Fruit fly (Drosophila melanogaster) whole organism, embryonic: ENCODE measurements around the gene Ogdh.

ENCODE experiments used
- Antp ChIP-seq: fragments of 200-800 bp; sonication (Bioruptor generic); optimal IDR thresholded peaks from 3 replicates; lab custom pipeline; 2016; ENCODE audit warnings: missing biosample characterization, missing genetic modification characterization
- Atf3 ChIP-seq: fragments of 200-800 bp; sonication (Bioruptor generic); optimal IDR thresholded peaks from 3 replicates; lab custom pipeline; 2016; ENCODE audit warnings: missing biosample characterization, missing genetic modification characterization
- Atf6 ChIP-seq: fragments of 200-800 bp; sonication (Bioruptor generic); IDR thresholded peaks from 2 replicates; pipeline ENCODE4 v1.3.6; 2022; ENCODE audit warnings: missing biosample characterization, missing genetic modification characterization
- B-H2 ChIP-seq: fragments of 200-800 bp; sonication (Bioruptor generic); optimal IDR thresholded peaks from 2 replicates; lab custom pipeline; 2018; ENCODE audit warnings: missing biosample characterization, mild to moderate bottlenecking, missing genetic modification characterization
- CG10147 ChIP-seq: fragments of 200-800 bp; sonication (Bioruptor generic); optimal IDR thresholded peaks from 2 replicates; lab custom pipeline; 2019; ENCODE audit warnings: missing biosample characterization, mild to moderate bottlenecking, missing genetic modification characterization, moderate library complexity
- CG10267 ChIP-seq: fragments of 200-800 bp; sonication (Bioruptor generic); optimal IDR thresholded peaks from 2 replicates; lab custom pipeline; 2018; ENCODE audit warnings: missing biosample characterization, mild to moderate bottlenecking, missing genetic modification characterization, moderate library complexity
- CG10543 ChIP-seq: fragments of 200-800 bp; sonication (Bioruptor generic); optimal IDR thresholded peaks from 3 replicates; lab custom pipeline; 2017; ENCODE audit warnings: missing biosample characterization, mild to moderate bottlenecking, missing genetic modification characterization, moderate library complexity
- CG10979 ChIP-seq: fragments of 200-800 bp; sonication (Bioruptor generic); optimal IDR thresholded peaks from 2 replicates; lab custom pipeline; 2018; ENCODE audit warnings: missing biosample characterization, mild to moderate bottlenecking, missing genetic modification characterization, moderate library complexity
- CG13424 ChIP-seq: fragments of 200-800 bp; sonication (Bioruptor generic); optimal IDR thresholded peaks from 2 replicates; lab custom pipeline; 2019; ENCODE audit warnings: missing biosample characterization, mild to moderate bottlenecking, missing genetic modification characterization, moderate library complexity
- CG14441 ChIP-seq: fragments of 200-800 bp; sonication (Bioruptor generic); IDR thresholded peaks from 2 replicates; pipeline ENCODE4 v1.3.6; 2022; ENCODE audit warnings: missing biosample characterization, missing genetic modification characterization
- CG17361 ChIP-seq: fragments of 200-800 bp; sonication (Bioruptor generic); IDR thresholded peaks from 3 replicates; pipeline ENCODE4 v1.3.6; 2022; ENCODE audit warnings: missing biosample characterization, missing genetic modification characterization
- CG2875 ChIP-seq: fragments of 200-800 bp; sonication (Bioruptor generic); optimal IDR thresholded peaks from 2 replicates; lab custom pipeline; 2017; ENCODE audit warnings: missing biosample characterization, mild to moderate bottlenecking, missing genetic modification characterization, missing genetic modification reagents
- CG31224 ChIP-seq: fragments of 200-800 bp; sonication (Bioruptor generic); IDR thresholded peaks from 2 replicates; pipeline ENCODE4 v1.3.6; 2022; ENCODE audit warnings: missing biosample characterization, missing genetic modification characterization
- CG32532 ChIP-seq: fragments of 200-800 bp; sonication (Bioruptor generic); IDR thresholded peaks from 2 replicates; pipeline ENCODE4 v1.3.6; 2022; ENCODE audit warnings: missing biosample characterization, missing genetic modification characterization
- CG6854 ChIP-seq: fragments of 200-800 bp; sonication (Bioruptor generic); optimal IDR thresholded peaks from 3 replicates; lab custom pipeline; 2017; ENCODE audit warnings: missing biosample characterization, mild to moderate bottlenecking, missing genetic modification characterization
- CG8290 ChIP-seq, 3 experiments: fragments of 200-800 bp; sonication (Bioruptor generic); optimal IDR thresholded peaks; 2 replicates each; lab custom pipeline; 2016 to 2019; ENCODE audit warnings: missing biosample characterization in 3 of 3, missing genetic modification characterization in 3 of 3, mild to moderate bottlenecking in 2 of 3, moderate library complexity in 1 of 3
- Deaf1 ChIP-seq: fragments of 200-800 bp; optimal IDR thresholded peaks from 3 replicates; lab custom pipeline; 2019; ENCODE audit warnings: missing biosample characterization, mild to moderate bottlenecking, missing genetic modification characterization, moderate library complexity
- E2f2 ChIP-seq: fragments of 200-800 bp; sonication (Bioruptor generic); IDR thresholded peaks from 2 replicates; pipeline ENCODE4 v1.3.6; 2022; ENCODE audit warnings: missing biosample characterization, missing genetic modification characterization
- GATAe ChIP-seq: fragments of 200-800 bp; sonication (Bioruptor generic); conservative IDR thresholded peaks from 2 replicates; pipeline ENCODE4 v1.3.6; 2022; ENCODE audit warnings: missing biosample characterization, missing genetic modification characterization
- Gug ChIP-seq: fragments of 200-800 bp; sonication (Bioruptor generic); IDR thresholded peaks from 4 replicates; pipeline ENCODE4 v1.3.6; 2022; ENCODE audit warnings: missing biosample characterization, missing genetic modification characterization
- Med ChIP-seq: fragments of 200-800 bp; sonication (Bioruptor generic); peaks from one replicate; lab custom pipeline; 2016; ENCODE audit warnings: missing biosample characterization, missing genetic modification characterization, mild to moderate bottlenecking, inconsistent platforms, moderate library complexity
- Nf-YC ChIP-seq: fragments of 200-800 bp; optimal IDR thresholded peaks from 3 replicates; lab custom pipeline; 2019; ENCODE audit warnings: missing biosample characterization, mild to moderate bottlenecking, missing genetic modification characterization, moderate library complexity
- Optix ChIP-seq: fragments of 200-800 bp; sonication (Bioruptor generic); IDR thresholded peaks from 3 replicates; pipeline ENCODE4 v1.3.6; 2022; ENCODE audit warnings: missing biosample characterization, missing genetic modification characterization
- Ptx1 ChIP-seq: fragments of 200-800 bp; sonication (Bioruptor generic); IDR thresholded peaks from 2 replicates; pipeline ENCODE4 v1.3.6; 2022; ENCODE audit warnings: missing biosample characterization, missing genetic modification characterization
- Sin3A ChIP-seq: fragments of >200 bp; optimal IDR thresholded peaks from 2 replicates; lab custom pipeline; 2018
- Stat92E ChIP-seq, 3 experiments: fragments of >200 bp in 2 of 3; fragments of 200-800 bp in 1 of 3; sonication (Bioruptor generic) in 1 of 3; optimal IDR thresholded peaks; 2 replicates each; lab custom pipeline; 2017 to 2019; ENCODE audit warnings: missing biosample characterization in 3 of 3, missing genetic modification characterization in 3 of 3, mild to moderate bottlenecking in 1 of 3, moderate library complexity in 1 of 3
- crol ChIP-seq: fragments of 200-800 bp; sonication (Bioruptor generic); IDR thresholded peaks from 2 replicates; pipeline ENCODE4 v1.3.6; 2022; ENCODE audit warnings: missing biosample characterization, missing genetic modification characterization
- cwo ChIP-seq: fragments of 200-800 bp; sonication (Bioruptor generic); optimal IDR thresholded peaks from 3 replicates; lab custom pipeline; 2017; ENCODE audit warnings: missing biosample characterization, missing genetic modification characterization, mild to moderate bottlenecking, moderate library complexity, missing genetic modification reagents
- dan ChIP-seq: fragments of 200-800 bp; sonication (Bioruptor generic); IDR thresholded peaks from 2 replicates; pipeline ENCODE4 v1.3.6; 2022; ENCODE audit warnings: missing biosample characterization, missing genetic modification characterization
- en ChIP-seq: fragments of 200-800 bp; sonication (Bioruptor generic); optimal IDR thresholded peaks from 2 replicates; lab custom pipeline; 2016; ENCODE audit warnings: missing biosample characterization, missing genetic modification characterization
- ind ChIP-seq: fragments of 200-800 bp; sonication (Bioruptor generic); optimal IDR thresholded peaks from 3 replicates; lab custom pipeline; 2016; ENCODE audit warnings: missing biosample characterization, missing genetic modification characterization
- lab ChIP-seq: fragments of 200-800 bp; sonication (Bioruptor generic); optimal IDR thresholded peaks from 3 replicates; lab custom pipeline; 2017; ENCODE audit warnings: missing biosample characterization, missing genetic modification characterization, mild to moderate bottlenecking, moderate library complexity, missing genetic modification reagents
- ro ChIP-seq: fragments of 200-800 bp; sonication (Bioruptor generic); IDR thresholded peaks from 2 replicates; pipeline ENCODE4 v1.3.6; 2022; ENCODE audit warnings: missing biosample characterization, missing genetic modification characterization
- run ChIP-seq: fragments of 200-800 bp; sonication (Bioruptor generic); optimal IDR thresholded peaks from 3 replicates; lab custom pipeline; 2018; ENCODE audit warnings: missing biosample characterization, mild to moderate bottlenecking, missing genetic modification characterization
- sens ChIP-seq: fragments of 200-800 bp; sonication (Bioruptor generic); peaks from one replicate; lab custom pipeline; 2016; ENCODE audit warnings: missing biosample characterization, missing genetic modification characterization
- sug ChIP-seq: fragments of 200-800 bp; optimal IDR thresholded peaks from 2 replicates; lab custom pipeline; 2019; ENCODE audit warnings: missing biosample characterization, mild to moderate bottlenecking, missing genetic modification characterization, moderate library complexity
- zen ChIP-seq: fragments of 200-800 bp; sonication (Bioruptor generic); optimal IDR thresholded peaks from 3 replicates; lab custom pipeline; 2018; ENCODE audit warnings: missing biosample characterization, mild to moderate bottlenecking, missing genetic modification characterization, moderate library complexity
- zen2 ChIP-seq: fragments of 200-800 bp; sonication (Bioruptor generic); IDR thresholded peaks from 3 replicates; pipeline ENCODE4 v1.3.6; 2022; ENCODE audit warnings: missing biosample characterization, missing genetic modification characterization; ENCODE audit not compliant: partially characterized antibody
- zfh1 ChIP-seq: fragments of 200-800 bp; sonication (Bioruptor generic); IDR thresholded peaks from 3 replicates; pipeline ENCODE4 v1.3.6; 2022; ENCODE audit warnings: missing biosample characterization, missing genetic modification characterization

Gene Ogdh

DNA sequence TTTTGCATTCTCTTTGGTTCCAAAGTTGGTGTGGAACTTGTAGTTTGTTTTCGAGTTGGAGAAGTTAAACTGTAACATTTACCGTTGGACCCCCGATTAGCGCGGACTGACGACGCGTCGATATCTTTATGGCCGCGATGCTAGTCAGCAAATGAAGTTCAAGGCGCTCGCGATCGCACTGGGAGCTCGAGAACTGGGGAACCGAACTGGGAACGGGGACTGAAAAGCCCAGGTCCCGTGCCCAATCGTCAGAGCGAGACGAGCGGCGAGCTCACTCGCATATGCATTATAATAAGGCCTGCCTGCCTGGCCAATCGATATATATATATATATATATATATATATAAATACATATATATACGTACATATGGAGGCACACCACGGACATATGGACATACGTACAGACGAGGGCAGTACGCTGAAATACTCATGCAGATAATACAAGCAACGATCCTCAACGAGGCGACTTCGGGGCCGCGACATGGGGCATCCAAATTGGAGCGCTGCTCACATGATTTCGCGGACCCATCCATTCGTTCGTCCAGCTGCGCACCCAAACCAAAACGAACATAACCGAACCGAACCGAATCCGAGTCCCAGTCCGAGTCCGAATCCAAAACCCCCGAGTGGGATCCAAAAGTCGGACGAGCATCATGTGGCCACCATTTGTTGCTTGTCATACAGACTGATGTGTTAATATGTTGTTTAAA, 47.7 kb downstream of the Ogdh start:
- TF ChIP-seq B-H2 (no peak), sug (peak; percentile 2), Ptx1 (GFP tag; lab: Robert Waterston, UW) (no peak), CG8290 (GFP tag; optimal IDR thresholded peaks at IDR 0.05; lab: Kevin White, UChicago) (no peak), CG8290 (tag; optimal IDR thresholded peaks at IDR 0.05; lab: Kevin White, UChicago) (peak in 1 of 2 experiments; percentile 55), en (GFP tag; lab: Kevin White, UChicago) (no peak), Atf3 (GFP tag; lab: Kevin White, UChicago) (no peak), crol (GFP tag; lab: Robert Waterston, UW) (no peak), GATAe (no peak), Deaf1 (tag; lab: Kevin White, UChicago) (peak; percentile 92), CG10979 (no peak), ind (GFP tag; lab: Kevin White, UChicago) (no peak), lab (GFP tag; lab: Kevin White, UChicago) (no peak), Antp (GFP tag; lab: Kevin White, UChicago) (no peak), CG13424 (no peak), run (tag; lab: Kevin White, UChicago) (no peak), zen2 (GFP tag; lab: Robert Waterston, UW) (no peak), sens (peak; percentile 14), zen (tag; lab: Kevin White, UChicago) (no peak), CG2875 (GFP tag; lab: Kevin White, UChicago) (no peak), Nf-YC (tag; lab: Kevin White, UChicago) (peak; percentile 10), CG10147 (no peak), Atf6 (no peak), CG14441 (GFP tag; lab: Robert Waterston, UW) (no peak), CG6854 (GFP tag; lab: Kevin White, UChicago) (no peak), dan (no peak), CG17361 (GFP tag; lab: Robert Waterston, UW) (no peak), cwo (GFP tag; lab: Kevin White, UChicago) (peak; percentile 31), CG32532 (GFP tag; lab: Robert Waterston, UW) (0 out of 2 replicates have a peak, but pooled peaks have one; percentile 14), Gug (GFP tag; lab: Robert Waterston, UW) (no peak), ro (GFP tag; lab: Robert Waterston, UW) (no peak), Sin3A (no peak), zfh1 (GFP tag; lab: Robert Waterston, UW) (no peak), E2f2 (no peak), CG10543 (GFP tag; lab: Kevin White, UChicago) (peak; percentile 85), Stat92E (GFP tag; optimal IDR thresholded peaks at IDR 0.05; lab: Kevin White, UChicago) (no peak), CG10267 (tag; lab: Kevin White, UChicago) (no peak), Med (peak; percentile 52), Optix (0 out of 3 replicates have a peak, but pooled peaks have one; percentile 11), CG31224 (GFP tag; lab: Robert Waterston, UW) (0 out of 2 replicates have a peak, but pooled peaks have one; percentile 9)
